Worm (Caenorhabditis elegans): ENCODE results near the gene R05H5.3.

R05H5.3 gene

ce11 chrII:10202275-10202674 is 4.8 kb downstream of the R05H5.3 start:
- TF ChIP-seq unc-62 (GFP tag; optimal IDR thresholded peaks at IDR 0.05) = no peak
- peak; percentile 32 for TF ChIP-seq snpc-4 (tag; optimal IDR thresholded peaks at IDR 0.05)
- peak; percentile 68 for TF ChIP-seq nfya-1 (tag; optimal IDR thresholded peaks at IDR 0.05; ENCODE audit: insufficient read depth)
- TF ChIP-seq elt-3 (tag; optimal IDR thresholded peaks at IDR 0.05) = no peak
- TF ChIP-seq ztf-4 (tag; optimal IDR thresholded peaks at IDR 0.05) = no peak
- no peak for TF ChIP-seq elt-2 (tag; optimal IDR thresholded peaks at IDR 0.05)
- TF ChIP-seq nhr-43 (tag; optimal IDR thresholded peaks at IDR 0.05; ENCODE audit: poor library complexity, severe bottlenecking) = no peak
- TF ChIP-seq lin-15B (tag; optimal IDR thresholded peaks at IDR 0.05) = peak; percentile 25
- TF ChIP-seq hmg-11 (tag; optimal IDR thresholded peaks at IDR 0.05) = peak; percentile 18
- TF ChIP-seq fos-1 (tag; optimal IDR thresholded peaks at IDR 0.05) = no peak

ce11 chrII:10203067-10203466 is 5.6 kb downstream of the R05H5.3 start:
- TF ChIP-seq eor-1 (tag; optimal IDR thresholded peaks at IDR 0.05) (no peak), ztf-11 (tag; optimal IDR thresholded peaks at IDR 0.05) (no peak), egl-5 (tag; optimal IDR thresholded peaks at IDR 0.05) (peak; percentile 26), nhr-12 (tag; optimal IDR thresholded peaks at IDR 0.05) (no peak), nfya-1 (tag; optimal IDR thresholded peaks at IDR 0.05; ENCODE audit: insufficient read depth) (peak; percentile 20)

ce11 chrII:10203765-10204164 is 6.3 kb downstream of the R05H5.3 start:
- TF ChIP-seq nhr-25 (tag; optimal IDR thresholded peaks at IDR 0.05) = peak; percentile 40
- TF ChIP-seq fkh-10 (GFP tag; optimal IDR thresholded peaks at IDR 0.05) = no peak

ce11 chrII:10204428-10205049 is 7.1 kb downstream of the R05H5.3 start:
- no peak for TF ChIP-seq nhr-76 (tag; optimal IDR thresholded peaks at IDR 0.05)
- TF ChIP-seq lin-39 (tag; optimal IDR thresholded peaks at IDR 0.05) = no peak
- no peak for TF ChIP-seq nhr-67 (tag; optimal IDR thresholded peaks at IDR 0.05)
- TF ChIP-seq lin-15B (tag; optimal IDR thresholded peaks at IDR 0.05) = no peak
- TF ChIP-seq pha-4 (tag; optimal IDR thresholded peaks at IDR 0.05) = peak; percentile 35
- no peak for TF ChIP-seq daf-12 (tag; optimal IDR thresholded peaks at IDR 0.05)
- peak; percentile 43 for TF ChIP-seq nhr-11 (tag; optimal IDR thresholded peaks at IDR 0.05)
- TF ChIP-seq ama-1 (optimal IDR thresholded peaks at IDR 0.05) = no peak
- no peak for TF ChIP-seq skn-1 (tag; optimal IDR thresholded peaks at IDR 0.05)
- no peak for TF ChIP-seq jun-1 (tag; optimal IDR thresholded peaks at IDR 0.05)
- TF ChIP-seq snpc-4 (tag; optimal IDR thresholded peaks at IDR 0.05) = no peak
- no peak for TF ChIP-seq ceh-28 (tag; optimal IDR thresholded peaks at IDR 0.05)
- no peak for TF ChIP-seq ZK546.5 (tag; optimal IDR thresholded peaks at IDR 0.05)
- no peak for TF ChIP-seq sea-2 (GFP tag; optimal IDR thresholded peaks at IDR 0.05)
- TF ChIP-seq fos-1 (tag; optimal IDR thresholded peaks at IDR 0.05) = no peak
- TF ChIP-seq nhr-43 (tag; optimal IDR thresholded peaks at IDR 0.05; ENCODE audit: poor library complexity, severe bottlenecking) = no peak

ce11 chrII:10206425-10206824 is 9.0 kb downstream of the R05H5.3 start, which contains the start of gene T01E8.1:
Gene T01E8.1 (plus strand): TSS chrII:10206725.
- no peak for TF ChIP-seq nhr-11 (tag; optimal IDR thresholded peaks at IDR 0.05)
- no peak for TF ChIP-seq fkh-2 (tag; optimal IDR thresholded peaks at IDR 0.05)
- no peak for TF ChIP-seq mdl-1 (tag; optimal IDR thresholded peaks at IDR 0.05)
- no peak for TF ChIP-seq ceh-16 (tag; optimal IDR thresholded peaks at IDR 0.05)
- TF ChIP-seq nhr-23 (tag; optimal IDR thresholded peaks at IDR 0.05) = no peak
- no peak for TF ChIP-seq ceh-28 (tag; optimal IDR thresholded peaks at IDR 0.05)
- TF ChIP-seq ama-1 (optimal IDR thresholded peaks at IDR 0.05) = no peak
- no peak for TF ChIP-seq egl-5 (tag; optimal IDR thresholded peaks at IDR 0.05)
- no peak for TF ChIP-seq unc-39 (tag; optimal IDR thresholded peaks at IDR 0.05)
- TF ChIP-seq pqm-1 (tag; optimal IDR thresholded peaks at IDR 0.05) = no peak
- no peak for TF ChIP-seq fos-1 (tag; optimal IDR thresholded peaks at IDR 0.05)
- no peak for TF ChIP-seq elt-3 (tag; optimal IDR thresholded peaks at IDR 0.05)
- TF ChIP-seq daf-12 (tag; optimal IDR thresholded peaks at IDR 0.05) = no peak
- TF ChIP-seq jun-1 (tag; optimal IDR thresholded peaks at IDR 0.05) = no peak
- no peak for TF ChIP-seq ZK546.5 (tag; optimal IDR thresholded peaks at IDR 0.05)
- TF ChIP-seq nhr-237 (tag; optimal IDR thresholded peaks at IDR 0.05) = no peak
- no peak for TF ChIP-seq lin-15B (tag; optimal IDR thresholded peaks at IDR 0.05)
- TF ChIP-seq ceh-9 (tag; optimal IDR thresholded peaks at IDR 0.05) = no peak
- no peak for TF ChIP-seq skn-1 (tag; optimal IDR thresholded peaks at IDR 0.05)
- no peak for TF ChIP-seq nhr-25 (tag; optimal IDR thresholded peaks at IDR 0.05)
